Worm (Caenorhabditis elegans) whole organism, dauer: ENCODE results near the gene spe-10.
"Not testable (repeated sequence)": the region's sequence is repeated elsewhere in the genome, so short reads cannot be mapped to it uniquely, and the experiment has no call there.

Source experiments
- unc-62 ChIP-seq: sonication (generic microtip); optimal IDR thresholded peaks from 2 replicates; lab custom pipeline; 2017; ENCODE audit warnings: missing biosample characterization, missing genetic modification reagents, missing genetic modification characterization

Gene spe-10

DNA sequence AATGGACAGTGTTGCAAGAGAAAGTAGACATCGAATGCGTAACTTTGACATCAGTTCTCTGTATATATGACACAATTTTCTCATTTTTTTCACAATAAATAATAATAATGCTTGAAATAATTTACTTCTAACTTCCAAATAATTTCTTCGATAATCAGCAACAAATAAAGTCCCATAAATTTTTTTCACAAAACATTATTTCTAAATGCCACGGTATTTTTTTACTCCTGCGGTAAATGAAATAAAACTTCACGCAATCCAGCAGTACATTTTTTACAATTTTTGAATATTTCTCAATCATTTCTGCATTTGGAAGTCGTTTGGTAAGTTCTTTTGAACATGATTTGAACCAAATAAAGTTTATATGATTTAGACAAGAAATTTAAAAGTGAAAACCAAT is at the start of gene spe-10:
TSS of gene spe-10 (plus strand) at position 301 of the 400 bp plus-strand sequence.
- no peak for TF ChIP-seq unc-62 (GFP tag; lab: Kevin White, UChicago)

DNA sequence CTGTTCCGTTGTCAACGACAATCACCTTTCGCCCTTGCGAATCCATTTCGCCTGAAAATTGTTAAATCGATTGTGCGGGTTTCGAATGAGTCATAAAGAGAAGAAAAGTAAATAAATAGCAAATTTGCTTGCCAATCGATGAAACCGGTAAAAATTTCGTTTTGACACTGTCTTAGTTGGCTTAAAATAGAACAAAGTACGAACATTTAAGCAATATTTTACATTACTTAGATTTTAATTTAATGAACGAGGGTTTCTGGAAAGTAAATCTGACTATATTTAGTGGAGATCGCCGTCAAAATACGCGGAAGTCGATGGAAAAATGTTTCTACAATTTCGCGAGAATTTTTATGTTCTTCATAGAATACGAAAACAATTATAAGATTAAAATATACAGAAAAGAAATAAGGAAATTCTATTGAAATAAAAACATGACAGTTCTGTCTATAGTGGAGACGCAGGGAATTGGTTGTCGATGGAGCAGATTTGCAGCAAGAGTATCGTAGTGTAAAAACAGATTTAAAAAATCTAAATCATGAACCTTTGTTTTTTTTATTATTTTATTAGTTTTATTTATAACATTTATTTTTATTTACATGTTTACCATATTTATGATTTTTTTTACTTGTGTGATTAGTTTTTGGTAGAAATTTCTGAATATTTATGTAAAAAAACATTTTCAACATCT is 45.6 kb upstream of the spe-10 start, which contains the start of gene arx-2:
TSS of gene arx-2 (minus strand) at position 51 of the 688 bp plus-strand sequence.
- TF ChIP-seq unc-62 (GFP tag; lab: Kevin White, UChicago) = no peak

DNA sequence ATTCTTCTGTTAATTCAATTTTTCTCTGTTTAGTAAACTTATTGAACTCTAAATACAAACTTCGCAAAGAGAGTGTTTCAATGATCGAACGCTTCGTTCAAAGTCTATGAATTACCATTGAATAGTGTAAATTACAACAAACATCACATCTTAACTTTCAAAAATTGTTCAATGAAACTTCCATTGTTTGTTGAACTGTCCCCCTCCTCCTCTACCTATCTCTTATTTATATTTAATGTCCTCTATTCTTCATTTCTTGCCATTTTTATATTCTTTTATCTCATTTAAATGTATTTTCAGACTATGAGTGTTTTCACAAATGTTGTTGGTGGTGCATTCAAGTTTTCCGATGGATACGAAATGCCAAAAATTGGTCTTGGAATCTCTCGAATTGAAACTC is 44.9 kb upstream of the spe-10 start, which contains the start of gene K07C5.2:
TSS of gene K07C5.2 (plus strand) at position 301 of the 400 bp plus-strand sequence.
- no peak for TF ChIP-seq unc-62 (GFP tag; lab: Kevin White, UChicago)

DNA sequence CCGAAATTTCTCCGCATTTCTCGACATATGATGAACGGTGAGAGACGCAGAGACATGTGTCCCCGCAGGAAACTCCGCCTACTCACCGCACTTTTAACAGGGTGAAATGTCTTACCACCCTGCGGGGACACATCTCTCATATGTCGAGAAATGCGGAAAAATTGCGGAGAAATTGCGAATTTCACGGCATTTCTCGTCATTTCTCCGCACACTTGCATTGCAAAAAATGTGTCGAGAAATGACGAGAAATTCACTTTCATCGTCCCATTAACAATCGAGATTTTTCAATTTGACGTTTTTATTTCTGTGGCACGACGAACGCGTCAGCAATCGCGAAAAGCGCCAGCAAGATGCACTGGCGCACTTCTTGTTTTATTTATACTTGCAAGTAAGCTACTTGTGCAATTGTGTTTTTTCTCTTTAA is 42.1 kb upstream of the spe-10 start, which contains the start of gene K07C5.13:
TSS of gene K07C5.13 (plus strand) at position 151 of the 424 bp plus-strand sequence.
- TF ChIP-seq unc-62 (GFP tag; lab: Kevin White, UChicago) = not testable (repeated sequence)

DNA sequence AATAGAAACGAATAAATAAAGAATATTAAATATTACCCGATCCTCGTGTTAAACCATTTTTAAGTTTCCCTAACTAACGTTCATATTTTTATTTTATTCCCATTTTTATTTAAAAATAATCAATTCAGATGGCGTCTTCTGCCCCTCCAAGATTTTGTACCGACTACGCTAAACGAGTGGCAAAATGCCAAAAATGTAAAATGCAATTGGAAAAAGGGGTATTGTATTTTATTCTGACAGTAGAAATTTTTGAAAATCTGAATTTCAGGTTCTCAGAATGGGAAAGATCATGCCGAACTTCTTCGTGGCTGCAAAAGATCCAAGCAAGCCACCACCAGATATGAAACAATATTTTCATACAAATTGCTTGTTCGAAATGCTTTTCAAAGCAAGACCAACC is 41.1 kb upstream of the spe-10 start, which contains the start of gene K07C5.3:
TSS of gene K07C5.3 (plus strand) at position 129 of the 400 bp plus-strand sequence.
- TF ChIP-seq unc-62 (GFP tag; lab: Kevin White, UChicago) = no peak

DNA sequence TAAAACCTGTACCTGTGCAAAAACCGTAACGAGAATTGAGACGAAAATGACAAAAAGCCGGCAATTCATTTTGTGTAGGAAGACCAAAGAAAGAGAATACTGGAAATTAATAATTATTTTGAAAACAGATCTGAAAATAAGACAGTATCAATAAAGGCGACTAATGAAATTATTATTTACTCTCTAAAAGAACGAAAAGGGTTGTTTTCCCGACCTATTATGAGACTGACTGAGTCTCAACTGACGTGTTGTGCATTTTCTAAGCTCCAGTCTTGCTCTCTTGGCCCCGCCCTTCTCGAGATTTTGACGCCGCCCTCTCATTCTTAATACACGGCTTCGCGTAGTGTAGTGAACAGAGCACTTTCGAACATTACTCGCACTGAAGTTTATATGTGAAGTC is 34.0 kb upstream of the spe-10 start, which contains the start of gene K07C5.9:
TSS of gene K07C5.9 (minus strand) at position 101 of the 400 bp plus-strand sequence.
- TF ChIP-seq unc-62 (GFP tag; lab: Kevin White, UChicago) = no peak

DNA sequence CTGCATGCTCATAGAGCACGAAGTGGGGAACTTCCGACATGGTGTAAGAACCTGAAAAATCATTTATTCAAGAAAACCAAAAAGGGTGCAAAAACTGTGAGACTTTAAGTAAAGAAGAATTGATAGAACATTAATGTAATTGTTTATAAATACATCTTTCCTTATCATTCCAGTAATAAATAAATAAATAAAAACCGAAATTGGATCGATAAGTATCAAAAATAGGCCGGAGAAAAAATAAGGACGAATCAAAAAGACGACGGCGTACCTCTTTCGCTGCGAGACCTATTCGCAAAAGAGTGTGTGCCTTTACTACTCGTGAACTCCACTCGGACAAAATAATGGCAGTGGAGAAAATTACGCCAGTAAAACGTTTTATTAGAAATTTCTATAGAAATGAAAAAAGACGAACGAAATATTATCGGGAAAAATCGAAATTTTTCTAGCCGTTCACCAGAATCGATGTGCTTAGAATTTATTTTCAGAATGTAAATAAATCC is 31.1 kb upstream of the spe-10 start, which contains the start of gene nol-56:
TSS of gene nol-56 (minus strand) at position 51 of the 500 bp plus-strand sequence.
- no peak for TF ChIP-seq unc-62 (GFP tag; lab: Kevin White, UChicago)

DNA sequence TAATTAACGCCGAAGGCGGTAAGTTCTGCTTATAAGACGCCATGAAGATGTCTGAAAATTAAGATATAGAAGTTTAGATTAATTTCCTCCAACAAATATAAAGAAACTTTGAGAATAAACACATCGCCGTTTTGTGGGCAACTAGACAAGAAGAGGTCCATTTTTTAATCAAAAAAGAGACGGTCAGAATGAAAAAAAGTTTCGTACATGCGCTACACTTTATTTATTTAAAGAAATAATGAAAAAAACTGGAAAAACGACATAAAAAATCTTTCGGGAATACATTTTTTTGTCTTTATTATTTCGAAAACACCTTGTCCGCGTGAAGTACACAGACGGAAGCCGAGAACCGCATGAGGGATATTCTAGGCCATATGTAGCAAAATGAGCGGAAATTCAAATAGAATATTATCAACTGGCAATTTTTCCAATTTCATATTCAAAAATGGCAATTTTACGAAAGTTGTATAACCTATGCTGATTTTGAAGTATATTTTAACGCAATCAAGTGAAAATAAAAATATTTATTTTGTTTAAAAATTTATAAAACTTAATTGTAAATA is 28.2 kb upstream of the spe-10 start, which contains the start of gene sluh-7:
TSS of gene sluh-7 (minus strand) at position 51 of the 563 bp plus-strand sequence.
- no peak for TF ChIP-seq unc-62 (GFP tag; lab: Kevin White, UChicago)

DNA sequence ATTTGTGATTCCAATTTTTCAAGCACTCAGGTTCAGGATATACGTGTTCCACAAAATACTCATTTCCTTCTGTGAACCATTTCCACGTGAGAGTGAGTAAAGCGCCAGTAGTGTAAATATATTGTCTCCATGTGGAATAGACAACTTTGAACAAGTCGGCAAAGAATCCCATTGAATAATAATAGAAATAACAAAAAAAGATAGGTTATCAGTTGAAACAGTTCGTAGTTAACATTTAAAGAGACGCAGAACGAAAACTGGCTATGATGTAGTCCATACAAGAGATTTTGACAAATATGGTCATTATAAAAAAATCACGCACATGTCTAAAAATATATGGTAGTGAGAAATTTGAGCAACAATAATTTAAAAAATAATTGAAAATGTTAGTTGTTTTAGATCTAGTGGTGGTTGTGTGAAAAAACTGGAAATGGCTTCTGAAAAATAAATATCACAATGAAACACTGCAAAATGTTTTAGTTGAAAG is 26.5 kb upstream of the spe-10 start, which contains the start of gene ceeh-2:
TSS of gene ceeh-2 (minus strand) at position 437 of the 487 bp plus-strand sequence.
- TF ChIP-seq unc-62 (GFP tag; lab: Kevin White, UChicago) = no peak

DNA sequence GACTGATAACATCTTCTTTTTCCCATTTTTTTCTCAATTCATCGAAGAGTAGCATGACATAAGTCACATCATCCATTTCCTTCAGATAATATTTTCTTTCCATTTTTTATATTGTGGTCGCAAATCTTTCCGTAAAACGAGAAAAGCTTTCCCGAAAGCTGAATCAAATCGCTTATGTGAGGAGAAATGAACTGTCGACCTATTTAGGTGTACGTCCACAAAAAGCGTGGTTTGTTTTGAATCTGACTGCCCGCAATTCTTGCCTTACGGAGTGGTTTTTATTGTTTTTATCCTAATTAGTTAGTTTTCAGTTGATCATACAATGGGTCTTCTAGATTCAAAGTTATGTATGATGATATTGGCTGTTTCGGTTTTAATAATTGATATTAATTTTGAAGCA is 25.8 kb upstream of the spe-10 start, which contains the start of gene ttll-15:
TSS of gene ttll-15 (plus strand) at position 301 of the 400 bp plus-strand sequence.
- TF ChIP-seq unc-62 (GFP tag; lab: Kevin White, UChicago) = no peak

DNA sequence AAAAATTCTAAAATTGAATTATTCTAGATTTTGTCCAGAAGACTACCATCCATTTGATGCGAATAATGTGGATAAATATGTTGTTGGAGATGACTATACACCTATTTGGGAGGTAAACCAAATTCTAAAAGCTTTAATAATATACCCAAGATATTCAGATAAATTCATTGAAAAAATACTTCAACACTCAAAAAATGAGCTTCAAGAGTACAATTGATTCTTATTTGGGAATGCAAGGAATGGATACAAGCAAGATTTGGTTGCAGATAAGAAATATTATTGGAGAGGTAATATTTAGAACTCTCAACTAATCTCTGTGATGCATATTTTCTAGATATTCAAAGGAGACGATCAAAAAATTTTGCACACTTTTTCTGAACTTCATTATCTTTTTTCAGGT is 23.9 kb upstream of the spe-10 start:
- TF ChIP-seq unc-62 (GFP tag; lab: Kevin White, UChicago) = no peak

DNA sequence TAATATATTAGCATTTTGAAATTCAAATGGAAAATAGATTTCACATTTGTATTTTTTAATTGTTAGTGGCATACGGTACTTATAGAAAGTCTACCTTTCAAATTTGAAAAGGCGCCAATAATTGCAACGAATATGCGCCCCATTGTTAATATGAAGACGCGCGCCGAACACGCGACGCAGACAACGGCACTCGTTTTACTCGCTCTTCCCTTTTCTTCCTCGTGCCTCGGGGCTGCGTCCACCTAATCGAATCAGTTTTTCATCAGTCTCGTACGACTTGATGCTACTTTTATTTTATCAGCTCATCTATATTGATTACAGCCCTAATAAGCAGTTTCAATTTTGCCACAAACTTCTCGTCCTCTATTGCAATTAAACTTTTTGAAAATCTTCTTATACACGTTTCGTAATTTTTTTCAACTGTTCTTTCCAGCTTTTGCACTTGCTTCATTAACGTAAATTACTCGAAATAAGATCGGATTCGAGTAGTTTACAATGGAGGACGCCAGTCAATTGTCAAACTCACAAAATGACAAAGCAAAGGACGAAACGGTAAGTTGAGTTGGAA is 22.1 kb upstream of the spe-10 start, which contains the start of gene cash-1:
TSS of gene cash-1 (plus strand) at position 432 of the 568 bp plus-strand sequence.
- TF ChIP-seq unc-62 (GFP tag; lab: Kevin White, UChicago) = no peak

DNA sequence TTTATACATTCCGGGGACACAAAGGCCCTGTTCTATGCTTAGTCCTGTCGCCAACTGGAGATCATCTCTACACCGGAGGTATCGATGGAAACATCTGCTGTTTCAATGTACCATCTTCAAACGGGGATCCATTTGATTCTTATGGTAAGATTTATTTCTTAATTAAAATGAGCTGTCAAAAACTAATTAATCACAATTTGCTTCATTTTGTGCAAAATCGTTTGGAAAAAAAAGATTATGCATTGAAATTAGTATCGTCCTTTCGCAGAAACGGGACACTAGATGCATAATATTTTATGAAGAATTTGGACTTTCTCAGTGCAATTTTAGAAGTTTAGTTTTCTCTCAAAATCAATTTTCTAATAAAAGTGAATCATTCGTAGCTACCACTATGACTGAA is 20.2 kb upstream of the spe-10 start:
- no peak for TF ChIP-seq unc-62 (GFP tag; lab: Kevin White, UChicago)

DNA sequence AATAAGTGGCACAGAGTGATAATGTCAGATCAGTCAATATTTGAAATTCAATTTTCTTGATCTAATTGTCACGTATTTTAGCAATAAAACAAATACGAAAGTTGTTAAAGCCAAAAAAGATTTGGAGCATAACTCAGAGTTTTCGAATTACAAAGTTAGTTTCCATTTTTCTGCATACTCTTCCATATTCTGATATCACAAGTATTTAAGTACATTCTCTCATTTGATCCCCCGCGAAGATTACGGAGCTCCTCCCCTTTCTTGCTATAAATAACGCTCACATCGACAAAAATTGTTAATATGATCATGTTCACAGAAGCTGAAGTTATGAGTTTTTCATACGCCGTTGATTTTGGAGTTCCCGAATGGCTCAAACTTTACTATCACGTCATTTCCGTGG is 15.8 kb upstream of the spe-10 start, which contains the start of gene sri-20:
TSS of gene sri-20 (plus strand) at position 301 of the 400 bp plus-strand sequence.
- no peak for TF ChIP-seq unc-62 (GFP tag; lab: Kevin White, UChicago)

DNA sequence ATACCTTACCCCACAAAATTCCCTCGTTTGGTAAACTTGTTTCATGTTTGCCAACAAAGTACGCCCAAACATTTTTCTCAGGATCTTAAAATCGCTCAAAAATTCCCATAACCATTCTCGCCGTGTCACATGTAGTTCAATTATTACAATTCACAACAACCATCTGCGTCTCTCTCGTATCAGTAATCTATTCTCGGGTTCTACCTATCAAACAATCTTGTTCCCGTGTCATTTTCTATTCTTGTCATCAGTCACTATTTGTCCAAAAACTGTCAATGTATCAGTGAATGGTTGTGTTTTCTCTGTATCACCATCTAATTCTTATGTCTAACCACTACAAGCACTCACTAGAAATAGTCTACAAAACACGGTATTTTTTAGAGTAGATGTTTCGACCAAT is 12.9 kb upstream of the spe-10 start:
- TF ChIP-seq unc-62 (GFP tag; lab: Kevin White, UChicago) = no peak
